Worm (Caenorhabditis elegans) whole organism, L4 larva: ENCODE results near the gene F47B10.6.

Experiments
- ceh-82 ChIP-seq: sonication (generic microtip); optimal IDR thresholded peaks from 2 replicates; lab custom pipeline; 2017; ENCODE audit warnings: missing biosample characterization, missing genetic modification characterization
- daf-16 ChIP-seq, 3 experiments: sonication (generic microtip); optimal IDR thresholded peaks; 2 replicates each; lab custom pipeline; 2016 to 2017; ENCODE audit warnings: missing genetic modification characterization in 3 of 3, missing genetic modification reagents in 3 of 3, mild to moderate bottlenecking in 2 of 3, missing compliant biosample characterization in 2 of 3, missing biosample characterization in 1 of 3, moderate library complexity in 1 of 3
- mdl-1 ChIP-seq, 2 experiments: fragments of 150-350 bp in 1 of 2; sonication (generic microtip) in 1 of 2; optimal IDR thresholded peaks; 2 replicates each; lab custom pipeline; 2014 to 2017; ENCODE audit warnings: missing biosample characterization in 2 of 2, missing genetic modification characterization in 2 of 2
- skn-1 ChIP-seq: fragments of 150-350 bp; optimal IDR thresholded peaks from 2 replicates; lab custom pipeline; 2014; ENCODE audit warnings: missing biosample characterization, missing genetic modification characterization
- snpc-4 ChIP-seq: fragments of 150-350 bp; optimal IDR thresholded peaks from 2 replicates; lab custom pipeline; 2014; ENCODE audit warnings: missing biosample characterization, missing genetic modification characterization
- ztf-11 ChIP-seq: fragments of 150-350 bp; optimal IDR thresholded peaks from 2 replicates; lab custom pipeline; 2014; ENCODE audit warnings: missing biosample characterization, missing genetic modification characterization

ce11 chrX:10862582-10862981 is 25.7 kb upstream of the F47B10.6 start:
- TF ChIP-seq snpc-4 (no peak), skn-1 (tag; lab: Kevin White, UChicago) (no peak), ceh-82 (no peak), daf-16 (GFP tag; optimal IDR thresholded peaks at IDR 0.05; lab: Kevin White, UChicago) (no peak), daf-16 (tag; optimal IDR thresholded peaks at IDR 0.05; lab: Kevin White, UChicago) (no peak), ztf-11 (no peak), mdl-1 (tag; optimal IDR thresholded peaks at IDR 0.05; lab: Kevin White, UChicago) (no peak)
